Fruit fly (Drosophila melanogaster) whole organism: ENCODE results near the gene CG13084.

ENCODE experiments used
- CG8478 ChIP-seq: fragments of >200 bp; optimal IDR thresholded peaks from 2 replicates; lab custom pipeline; 2018; ENCODE audit warnings: inconsistent platforms
- Dll ChIP-seq: fragments of >200 bp; optimal IDR thresholded peaks from 2 replicates; lab custom pipeline; 2017
- EcR ChIP-seq, 2 experiments: fragments of >200 bp; optimal IDR thresholded peaks; 2 replicates each; lab custom pipeline; 2017; ENCODE audit warnings: missing biosample characterization in 2 of 2, missing genetic modification characterization in 2 of 2, missing genetic modification reagents in 2 of 2
- pan ChIP-seq: fragments of >200 bp; optimal IDR thresholded peaks from 2 replicates; lab custom pipeline; 2017
- psq ChIP-seq: fragments of >200 bp; optimal IDR thresholded peaks from 2 replicates; lab custom pipeline; 2017
- usp ChIP-seq: fragments of >200 bp; optimal IDR thresholded peaks from 2 replicates; lab custom pipeline; 2017; ENCODE audit warnings: missing biosample characterization, missing genetic modification characterization, mixed read lengths

The CG13084 gene

DNA sequence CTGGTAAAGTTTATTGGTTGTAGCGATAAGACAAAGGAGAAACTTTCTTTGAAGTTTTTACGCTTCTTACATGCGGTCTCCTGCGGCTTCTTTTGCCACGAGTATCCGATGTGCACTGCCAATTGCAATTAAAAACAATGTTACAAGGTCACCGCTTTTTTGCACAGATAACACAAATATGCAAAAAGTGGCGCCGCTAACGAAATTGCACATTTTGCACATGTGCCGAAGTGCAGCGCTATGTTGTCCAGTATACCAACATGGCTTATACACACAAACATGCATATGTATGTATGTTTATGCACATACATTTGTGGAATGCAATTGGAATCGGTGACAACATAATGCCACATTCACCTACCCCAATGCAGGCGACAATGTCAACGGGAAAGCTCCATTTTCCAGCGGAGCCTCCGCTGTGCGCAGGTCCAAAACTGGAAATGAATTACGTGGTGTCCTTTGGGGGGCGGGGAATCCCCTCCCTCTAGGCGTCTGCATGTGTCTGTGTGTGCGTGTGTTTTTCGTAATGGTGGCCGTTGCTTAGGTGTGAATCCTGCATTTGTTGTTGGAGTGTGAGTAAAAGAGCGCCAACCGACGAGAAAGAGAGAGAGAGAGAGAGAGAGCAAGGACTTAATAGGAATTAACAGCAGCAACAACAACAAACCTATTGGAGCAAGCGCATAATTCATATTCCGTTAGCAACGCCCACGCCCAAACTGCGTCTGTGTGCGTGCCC is 5.3 kb upstream of the CG13084 start:
- no peak for TF ChIP-seq Dll (lab: Kevin White, UChicago)
- no peak for TF ChIP-seq usp (GFP tag; lab: Kevin White, UChicago)

DNA sequence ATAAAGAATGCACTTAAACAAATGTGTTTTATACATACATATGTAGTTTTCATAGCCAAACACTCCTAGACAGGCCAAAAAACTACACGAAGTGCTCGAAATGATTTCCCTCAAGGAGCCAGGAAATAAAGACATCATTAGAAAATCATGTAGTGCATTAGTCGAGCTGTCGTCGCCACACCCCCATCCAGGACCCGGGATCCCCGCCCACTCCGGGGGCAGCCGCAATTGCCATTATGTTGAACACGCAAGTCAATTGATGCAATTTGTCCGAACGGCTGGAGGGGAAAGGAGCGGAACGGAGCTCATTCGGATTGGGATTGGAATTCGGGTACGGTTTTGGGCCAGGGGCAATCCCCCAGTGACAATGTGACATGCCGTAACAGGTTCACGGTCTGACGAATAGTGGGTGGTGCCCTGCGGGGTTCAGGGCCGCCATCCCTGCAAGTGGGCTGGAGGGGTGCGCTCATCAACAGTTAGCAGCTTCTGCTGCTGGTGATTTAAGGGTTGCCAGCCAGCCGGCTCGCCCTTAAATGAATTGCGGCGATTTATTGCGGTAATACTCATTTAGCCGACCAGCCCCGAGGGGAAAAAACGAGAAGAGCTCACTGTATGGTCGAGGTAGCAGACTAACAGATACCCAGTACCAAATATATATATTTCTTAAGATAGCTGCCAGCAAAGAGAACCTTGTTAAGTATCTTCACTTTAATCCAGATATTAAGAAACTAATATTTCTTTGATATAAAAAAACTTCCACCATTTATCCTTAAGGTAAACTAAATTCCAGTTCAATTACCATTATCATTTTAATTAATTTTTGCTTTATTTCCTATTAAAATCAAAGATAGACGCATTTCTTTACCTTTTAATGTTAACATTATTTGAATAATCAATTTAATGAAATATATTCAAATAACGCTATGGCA is 4.1 kb upstream of the CG13084 start:
- no peak for TF ChIP-seq usp (GFP tag; lab: Kevin White, UChicago)
- no peak for TF ChIP-seq CG8478
- TF ChIP-seq psq = no peak

DNA sequence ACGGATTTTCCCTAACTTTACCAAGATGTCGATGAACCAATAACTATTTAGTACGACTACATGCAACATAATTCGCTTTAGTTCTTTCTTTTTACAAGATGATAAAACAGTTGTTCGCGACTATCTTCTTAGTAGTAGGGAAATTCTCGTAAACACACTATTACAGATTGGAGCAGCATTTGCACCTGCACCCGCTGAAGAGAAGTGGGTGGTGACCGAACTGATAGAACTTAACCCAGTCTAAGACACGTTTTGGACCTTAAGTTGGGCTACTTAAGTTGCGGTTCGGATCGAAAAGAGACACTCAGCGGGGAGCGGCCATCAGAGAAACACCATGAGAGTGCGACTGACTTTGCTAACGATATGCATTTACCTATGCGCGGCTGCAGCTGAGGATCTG is 2.5 kb downstream of the CG13084 start, which contains the start of gene CG13083:
TSS of gene CG13083 (plus strand) at position 301 of the 400 bp plus-strand sequence.
- TF ChIP-seq CG8478 (no peak), EcR (GFP tag; optimal IDR thresholded peaks at IDR 0.05; lab: Kevin White, UChicago) (no peak), pan (lab: Kevin White, UChicago) (no peak), Dll (lab: Kevin White, UChicago) (no peak), psq (no peak), usp (GFP tag; lab: Kevin White, UChicago) (no peak)

DNA sequence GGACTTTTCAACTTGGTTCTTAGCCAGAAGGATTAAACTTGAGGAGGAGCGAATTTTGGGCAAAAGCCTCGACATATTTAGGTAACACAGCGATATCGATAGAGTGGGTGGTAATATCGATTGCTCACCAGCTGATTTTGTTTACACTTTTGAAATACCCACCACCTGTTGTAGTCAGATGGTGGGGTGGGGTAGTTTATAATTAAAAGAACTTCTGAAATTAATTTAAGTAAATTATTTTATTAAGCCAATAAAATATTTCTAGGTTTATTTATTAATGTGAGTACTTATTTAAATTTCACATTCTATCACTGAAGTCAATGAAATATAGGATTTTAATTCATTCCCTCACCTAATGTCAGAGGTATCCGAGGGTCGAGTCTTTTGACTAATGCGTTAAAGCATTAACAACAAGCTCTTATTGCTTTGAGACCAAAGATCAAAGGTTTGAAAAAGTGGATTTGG is 5.3 kb downstream of the CG13084 start, which contains the start of the genes CG10194 and CG18094:
TSS of gene CG10194 (minus strand) at position 108 of the 465 bp plus-strand sequence.
TSS of gene CG18094 (plus strand) at position 266 of the 465 bp plus-strand sequence.
- TF ChIP-seq EcR (GFP tag; optimal IDR thresholded peaks at IDR 0.05; lab: Kevin White, UChicago) = no peak
- TF ChIP-seq Dll (lab: Kevin White, UChicago) = no peak
- TF ChIP-seq usp (GFP tag; lab: Kevin White, UChicago) = no peak
- TF ChIP-seq CG8478 = no peak
- peak; percentile 94 for TF ChIP-seq pan (lab: Kevin White, UChicago)
- no peak for TF ChIP-seq psq

DNA sequence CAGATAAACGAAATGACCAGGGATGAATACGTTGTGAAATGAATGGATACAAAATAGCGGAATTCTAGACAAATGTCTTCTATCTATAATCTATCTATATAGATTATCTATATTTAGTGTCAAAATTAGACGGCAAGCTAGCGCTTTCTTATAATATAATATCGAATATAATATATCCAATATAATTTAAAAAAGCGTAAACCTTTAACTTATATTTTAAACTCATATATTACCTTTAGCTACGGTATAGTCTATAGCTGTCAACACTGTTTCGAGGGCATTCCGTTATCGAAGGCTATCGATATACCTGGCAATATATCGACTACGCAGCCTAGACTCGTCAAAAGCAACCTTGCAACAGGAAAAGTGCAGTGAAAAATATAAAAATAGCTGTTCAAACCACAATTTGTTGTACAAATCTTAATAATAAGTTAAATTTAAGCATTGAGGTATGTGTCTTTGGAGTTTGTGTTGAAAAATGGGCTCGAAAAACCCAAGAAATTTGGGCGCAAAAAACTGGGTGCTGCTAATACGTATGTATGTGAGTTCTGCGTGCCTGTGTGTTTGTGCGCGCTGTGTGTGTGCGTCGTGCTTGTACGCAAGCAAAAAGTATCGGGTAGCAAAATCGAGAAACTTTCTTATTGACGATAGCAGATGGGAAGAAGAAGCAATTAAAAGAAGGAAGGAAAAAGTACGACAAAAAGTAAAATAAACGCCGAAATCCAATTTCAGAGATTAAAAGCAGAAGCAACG is 8.4 kb downstream of the CG13084 start, which contains the start of the genes swm and Ctu2:
TSS of gene swm (plus strand) at position 318 of the 753 bp plus-strand sequence.
TSS of gene Ctu2 (minus strand) at position 320 of the 753 bp plus-strand sequence.
- TF ChIP-seq Dll (lab: Kevin White, UChicago) (no peak), CG8478 (no peak), pan (lab: Kevin White, UChicago) (no peak), psq (no peak), usp (GFP tag; lab: Kevin White, UChicago) (no peak), EcR (GFP tag; optimal IDR thresholded peaks at IDR 0.05; lab: Kevin White, UChicago) (no peak)

DNA sequence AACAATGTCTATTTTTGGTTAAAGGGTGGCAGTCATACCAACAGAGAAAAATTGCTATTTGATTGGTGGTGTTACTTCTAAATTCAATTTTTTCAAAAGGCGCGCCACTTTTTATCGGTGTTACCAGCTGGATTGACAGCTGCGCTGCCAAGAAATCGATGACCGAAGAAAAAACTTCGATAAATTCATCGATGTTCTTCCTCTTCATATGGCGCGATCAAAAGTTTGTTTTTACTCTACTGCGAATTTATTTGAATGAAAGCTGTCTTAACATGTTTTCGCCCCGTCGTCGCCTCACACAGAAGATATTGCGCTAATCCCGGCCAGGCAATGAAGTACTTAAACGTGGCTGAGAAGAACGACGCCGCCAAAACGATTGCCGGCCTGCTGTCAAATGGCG is 13.3 kb downstream of the CG13084 start, which contains the start of gene Top3alpha:
TSS of gene Top3alpha (plus strand) at position 186 of the 400 bp plus-strand sequence.
- TF ChIP-seq pan (lab: Kevin White, UChicago) (no peak), EcR (GFP tag; optimal IDR thresholded peaks at IDR 0.05; lab: Kevin White, UChicago) (no peak), CG8478 (no peak)

DNA sequence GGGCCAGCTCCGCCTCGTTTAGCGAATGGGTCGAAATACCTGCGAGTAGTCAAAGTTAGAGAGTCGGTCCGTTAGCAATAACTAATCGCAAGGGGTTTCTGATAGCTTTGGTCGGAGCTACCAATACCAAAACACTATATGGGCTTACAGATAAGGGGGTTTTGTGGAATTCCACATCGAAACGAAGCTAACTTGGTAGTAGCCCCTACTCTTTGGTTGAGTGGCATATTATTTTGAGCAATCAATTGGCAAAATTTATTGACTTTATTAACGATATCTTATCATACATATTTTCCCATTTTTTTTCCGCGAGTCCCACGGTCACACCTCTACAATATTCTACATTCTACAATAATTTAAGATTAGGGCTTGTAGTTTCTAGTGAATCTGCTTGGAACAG is 21.6 kb downstream of the CG13084 start:
- no peak for TF ChIP-seq EcR (GFP tag; optimal IDR thresholded peaks at IDR 0.05; lab: Kevin White, UChicago)
- no peak for TF ChIP-seq Dll (lab: Kevin White, UChicago)
- no peak for TF ChIP-seq usp (GFP tag; lab: Kevin White, UChicago)
- no peak for TF ChIP-seq psq
- TF ChIP-seq CG8478 = no peak
- no peak for TF ChIP-seq pan (lab: Kevin White, UChicago)

DNA sequence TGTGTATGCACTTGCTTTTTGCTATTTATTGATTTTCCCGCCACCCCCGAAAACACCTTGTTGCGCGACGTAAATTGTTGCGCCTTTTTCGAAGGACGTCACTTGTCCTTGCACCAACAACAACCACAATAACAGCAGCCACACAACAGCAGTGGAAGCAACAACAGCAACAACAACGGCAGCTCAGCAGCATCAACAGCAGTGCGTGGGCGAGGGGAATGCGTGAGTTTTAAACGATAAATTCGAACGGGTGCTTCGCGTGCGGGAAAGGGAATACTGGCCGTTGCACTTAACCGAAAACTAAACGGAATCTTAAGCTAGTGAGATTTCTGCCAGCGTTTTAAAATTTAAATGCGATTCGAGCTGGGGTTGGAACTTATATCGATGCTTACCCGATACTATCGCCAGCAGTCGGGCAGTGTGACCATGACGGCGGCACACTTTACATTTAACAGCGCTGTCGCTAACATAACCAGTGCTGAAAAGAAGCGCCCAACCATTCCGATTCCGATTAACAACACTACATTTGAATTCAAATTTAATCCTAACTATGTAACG is 23.7 kb downstream of the CG13084 start, which contains the start of gene cyst:
TSS of gene cyst (minus strand) at position 404 of the 558 bp plus-strand sequence.
- TF ChIP-seq pan (lab: Kevin White, UChicago) (no peak), EcR (GFP tag; optimal IDR thresholded peaks at IDR 0.05; lab: Kevin White, UChicago) (no peak), usp (GFP tag; lab: Kevin White, UChicago) (no peak), Dll (lab: Kevin White, UChicago) (no peak), psq (no peak), CG8478 (no peak)

DNA sequence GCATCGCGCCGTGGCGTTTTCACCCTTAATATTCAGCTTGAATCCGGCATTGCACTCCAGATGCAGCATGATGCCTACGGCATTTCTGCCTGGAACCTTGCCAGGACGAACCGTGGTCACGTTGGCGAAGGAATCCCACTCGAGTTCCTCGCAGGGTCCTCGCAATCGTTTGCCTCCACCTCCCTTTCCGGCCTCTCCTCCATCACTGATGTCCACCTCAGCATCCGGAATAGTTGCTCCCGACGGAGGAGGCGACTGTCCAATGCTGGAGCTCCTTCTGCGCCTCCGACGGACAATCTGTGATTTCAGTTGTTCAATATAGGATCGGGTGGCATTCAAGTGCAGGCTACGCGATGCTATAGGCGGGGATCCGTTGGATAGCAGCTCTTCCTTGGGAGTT is 27.5 kb downstream of the CG13084 start:
- TF ChIP-seq psq = no peak
- TF ChIP-seq Dll (lab: Kevin White, UChicago) = no peak
- no peak for TF ChIP-seq EcR (GFP tag; optimal IDR thresholded peaks at IDR 0.05; lab: Kevin White, UChicago)
- TF ChIP-seq usp (GFP tag; lab: Kevin White, UChicago) = no peak
- no peak for TF ChIP-seq CG8478
- TF ChIP-seq pan (lab: Kevin White, UChicago) = no peak

DNA sequence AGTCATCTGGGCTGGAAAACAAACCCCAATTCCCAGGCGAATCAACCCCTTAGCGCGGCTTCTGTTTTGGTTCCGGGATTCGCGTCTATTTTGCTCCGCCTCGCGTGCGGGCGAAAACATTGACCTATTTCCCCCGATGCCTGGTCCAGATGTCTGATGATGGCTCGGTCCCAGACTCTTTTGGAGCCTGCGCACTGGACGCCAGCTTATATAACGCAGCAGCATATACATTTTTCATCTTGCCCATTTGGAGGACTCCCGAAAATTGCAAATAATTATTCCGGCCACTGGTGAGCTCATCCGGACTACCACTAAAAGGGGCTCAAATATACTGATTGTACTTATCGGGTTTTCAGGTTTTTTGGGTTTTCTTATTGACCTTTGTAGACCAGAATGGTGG is 31.3 kb downstream of the CG13084 start:
- TF ChIP-seq psq (no peak), CG8478 (no peak), Dll (lab: Kevin White, UChicago) (no peak), EcR (GFP tag; optimal IDR thresholded peaks at IDR 0.05; lab: Kevin White, UChicago) (no peak), usp (GFP tag; lab: Kevin White, UChicago) (no peak), pan (lab: Kevin White, UChicago) (no peak)
